Fruit fly (Drosophila melanogaster) whole organism, embryonic: ENCODE results near the gene Vta1.

Source experiments
- CG1024 ChIP-seq: fragments of 200-800 bp; sonication (Bioruptor generic); IDR thresholded peaks from 2 replicates; pipeline ENCODE4 v1.3.6; 2022; ENCODE audit warnings: missing biosample characterization, missing genetic modification characterization
- CG10654 ChIP-seq: fragments of 200-800 bp; sonication (Bioruptor generic); optimal IDR thresholded peaks from 2 replicates; lab custom pipeline; 2016; ENCODE audit warnings: missing biosample characterization, missing genetic modification characterization
- CG11398 ChIP-seq: fragments of 200-800 bp; sonication (Bioruptor generic); optimal IDR thresholded peaks from 2 replicates; lab custom pipeline; 2016; ENCODE audit warnings: missing biosample characterization, missing genetic modification characterization
- CG11504 ChIP-seq: fragments of 200-800 bp; sonication (Bioruptor generic); optimal IDR thresholded peaks from 3 replicates; lab custom pipeline; 2019; ENCODE audit warnings: missing biosample characterization, mild to moderate bottlenecking, missing genetic modification characterization, moderate library complexity
- CG12659 ChIP-seq: fragments of 200-800 bp; sonication (Bioruptor generic); optimal IDR thresholded peaks from 3 replicates; lab custom pipeline; 2017; ENCODE audit warnings: mild to moderate bottlenecking, missing biosample characterization, missing genetic modification reagents, missing genetic modification characterization
- CG13123 ChIP-seq: fragments of 200-800 bp; sonication (Bioruptor generic); optimal IDR thresholded peaks from 2 replicates; lab custom pipeline; 2016; ENCODE audit warnings: missing biosample characterization, missing genetic modification characterization
- CG13894 ChIP-seq: fragments of 200-800 bp; sonication (Bioruptor generic); optimal IDR thresholded peaks from 3 replicates; lab custom pipeline; 2018; ENCODE audit warnings: missing biosample characterization, mild to moderate bottlenecking, missing genetic modification characterization, moderate library complexity
- CG17186 ChIP-seq: fragments of 200-800 bp; sonication (Bioruptor generic); optimal IDR thresholded peaks from 3 replicates; lab custom pipeline; 2017; ENCODE audit warnings: missing biosample characterization, missing genetic modification reagents, missing genetic modification characterization
- CG1832 ChIP-seq: fragments of 200-800 bp; sonication (Bioruptor generic); optimal IDR thresholded peaks from 2 replicates; lab custom pipeline; 2017; ENCODE audit warnings: missing biosample characterization, mild to moderate bottlenecking, missing genetic modification characterization, inconsistent platforms
- CG34422 ChIP-seq: fragments of 200-800 bp; sonication (Bioruptor generic); IDR thresholded peaks from 3 replicates; pipeline ENCODE4 v1.3.6; 2022; ENCODE audit warnings: missing biosample characterization, missing genetic modification characterization
- CG4854 ChIP-seq: fragments of 200-800 bp; sonication (Bioruptor generic); optimal IDR thresholded peaks from 2 replicates; lab custom pipeline; 2016; ENCODE audit warnings: missing biosample characterization, missing genetic modification characterization, inconsistent platforms
- CG7928 ChIP-seq: fragments of 200-800 bp; sonication (Bioruptor generic); optimal IDR thresholded peaks from 2 replicates; lab custom pipeline; 2017; ENCODE audit warnings: missing biosample characterization, mild to moderate bottlenecking, missing genetic modification characterization
- CHES-1-like ChIP-seq: fragments of 200-800 bp; sonication (Bioruptor generic); optimal IDR thresholded peaks from 2 replicates; lab custom pipeline; 2016; ENCODE audit warnings: missing biosample characterization, missing genetic modification characterization
- Deaf1 ChIP-seq: fragments of 200-800 bp; optimal IDR thresholded peaks from 3 replicates; lab custom pipeline; 2019; ENCODE audit warnings: missing biosample characterization, mild to moderate bottlenecking, missing genetic modification characterization, moderate library complexity
- E2f1 ChIP-seq: fragments of 200-800 bp; sonication (Bioruptor generic); IDR thresholded peaks from 2 replicates; pipeline ENCODE4 v1.3.6; 2022; ENCODE audit warnings: missing biosample characterization, missing genetic modification characterization
- Hr78 ChIP-seq, 2 experiments: fragments of 200-800 bp in 1 of 2; fragments of >200 bp in 1 of 2; sonication (Bioruptor generic) in 1 of 2; optimal IDR thresholded peaks; 2 replicates each; lab custom pipeline; 2017 to 2019; ENCODE audit warnings: missing biosample characterization in 2 of 2, missing genetic modification characterization in 2 of 2, mild to moderate bottlenecking in 1 of 2, moderate library complexity in 1 of 2
- Jarid2 ChIP-seq: fragments of 200-800 bp; sonication (Bioruptor generic); optimal IDR thresholded peaks from 3 replicates; lab custom pipeline; 2017; ENCODE audit warnings: mild to moderate bottlenecking, missing biosample characterization, missing genetic modification reagents, missing genetic modification characterization
- NfI ChIP-seq: fragments of 200-800 bp; sonication (Bioruptor generic); optimal IDR thresholded peaks from 3 replicates; lab custom pipeline; 2018; ENCODE audit warnings: missing biosample characterization, mild to moderate bottlenecking, missing genetic modification characterization, moderate library complexity
- Rfx ChIP-seq: fragments of 200-800 bp; sonication (Bioruptor generic); IDR thresholded peaks from 2 replicates; pipeline ENCODE4 v1.3.6; 2022; ENCODE audit warnings: missing biosample characterization, missing genetic modification characterization
- Stat92E ChIP-seq, 3 experiments: fragments of >200 bp in 2 of 3; fragments of 200-800 bp in 1 of 3; sonication (Bioruptor generic) in 1 of 3; optimal IDR thresholded peaks; 2 replicates each; lab custom pipeline; 2017 to 2019; ENCODE audit warnings: missing biosample characterization in 3 of 3, missing genetic modification characterization in 3 of 3, mild to moderate bottlenecking in 1 of 3, moderate library complexity in 1 of 3
- abd-A ChIP-seq: fragments of 200-800 bp; sonication (Bioruptor generic); optimal IDR thresholded peaks from 3 replicates; lab custom pipeline; 2019; ENCODE audit warnings: missing biosample characterization, mild to moderate bottlenecking, missing genetic modification characterization, moderate library complexity
- aop ChIP-seq: fragments of 200-800 bp; sonication (Bioruptor generic); IDR thresholded peaks from 2 replicates; pipeline ENCODE4 v1.3.6; 2022; ENCODE audit warnings: missing biosample characterization, missing genetic modification characterization
- ap ChIP-seq: fragments of 200-800 bp; sonication (Bioruptor generic); IDR thresholded peaks from 2 replicates; pipeline ENCODE4 v1.3.6; 2022; ENCODE audit warnings: missing biosample characterization, missing genetic modification characterization
- cas ChIP-seq: fragments of 200-800 bp; sonication (Bioruptor generic); IDR thresholded peaks from 2 replicates; pipeline ENCODE4 v1.3.6; 2022; ENCODE audit warnings: missing biosample characterization, missing genetic modification characterization
- caup ChIP-seq: fragments of 200-800 bp; sonication (Bioruptor generic); optimal IDR thresholded peaks from 3 replicates; lab custom pipeline; 2017; ENCODE audit warnings: missing biosample characterization, mild to moderate bottlenecking, missing genetic modification characterization, moderate library complexity; ENCODE audit not compliant: severe bottlenecking
- ci ChIP-seq: fragments of 200-800 bp; sonication (Bioruptor generic); IDR thresholded peaks from 3 replicates; pipeline ENCODE4 v1.3.6; 2022; ENCODE audit warnings: missing biosample characterization, missing genetic modification characterization
- croc ChIP-seq: fragments of 200-800 bp; sonication (Bioruptor generic); conservative IDR thresholded peaks from 3 replicates; pipeline ENCODE4 v1.3.6; 2022; ENCODE audit warnings: missing biosample characterization, missing genetic modification characterization
- fd64A ChIP-seq: fragments of 200-800 bp; sonication (Bioruptor generic); optimal IDR thresholded peaks from 3 replicates; lab custom pipeline; 2018; ENCODE audit warnings: missing biosample characterization, mild to moderate bottlenecking, missing genetic modification characterization
- gsb ChIP-seq: fragments of 200-800 bp; sonication (Bioruptor generic); IDR thresholded peaks from 2 replicates; pipeline ENCODE4 v1.3.6; 2022; ENCODE audit warnings: missing biosample characterization, missing genetic modification characterization
- hbn ChIP-seq: fragments of 200-800 bp; sonication (Bioruptor generic); IDR thresholded peaks from 2 replicates; pipeline ENCODE4 v1.3.6; 2022; ENCODE audit warnings: missing biosample characterization, missing genetic modification characterization; ENCODE audit not compliant: partially characterized antibody
- lbe ChIP-seq: fragments of 200-800 bp; sonication (Bioruptor generic); optimal IDR thresholded peaks from 2 replicates; lab custom pipeline; 2016; ENCODE audit warnings: missing biosample characterization, mild to moderate bottlenecking, missing genetic modification characterization
- rib ChIP-seq: fragments of 200-800 bp; sonication (Bioruptor generic); IDR thresholded peaks from 2 replicates; pipeline ENCODE4 v1.3.6; 2022; ENCODE audit warnings: missing biosample characterization, missing genetic modification characterization
- ro ChIP-seq: fragments of 200-800 bp; sonication (Bioruptor generic); IDR thresholded peaks from 2 replicates; pipeline ENCODE4 v1.3.6; 2022; ENCODE audit warnings: missing biosample characterization, missing genetic modification characterization
- slbo ChIP-seq: fragments of 200-800 bp; sonication (Bioruptor generic); IDR thresholded peaks from 2 replicates; pipeline ENCODE4 v1.3.6; 2022; ENCODE audit warnings: missing biosample characterization, missing genetic modification characterization
- so ChIP-seq: fragments of 200-800 bp; sonication (Bioruptor generic); IDR thresholded peaks from 3 replicates; pipeline ENCODE4 v1.3.6; 2022; ENCODE audit warnings: missing biosample characterization, missing genetic modification characterization
- stwl ChIP-seq: fragments of 200-800 bp; sonication (Bioruptor generic); optimal IDR thresholded peaks from 3 replicates; lab custom pipeline; 2018; ENCODE audit warnings: missing biosample characterization, mild to moderate bottlenecking, missing genetic modification characterization, moderate library complexity
- tgo ChIP-seq: fragments of 200-800 bp; sonication (Bioruptor generic); IDR thresholded peaks from 3 replicates; pipeline ENCODE4 v1.3.6; 2022; ENCODE audit warnings: missing biosample characterization, missing genetic modification characterization
- zf30C ChIP-seq: fragments of 200-800 bp; sonication (Bioruptor generic); optimal IDR thresholded peaks from 3 replicates; lab custom pipeline; 2018; ENCODE audit warnings: missing biosample characterization, mild to moderate bottlenecking, missing genetic modification characterization
- zfh1 ChIP-seq: fragments of 200-800 bp; sonication (Bioruptor generic); IDR thresholded peaks from 3 replicates; pipeline ENCODE4 v1.3.6; 2022; ENCODE audit warnings: missing biosample characterization, missing genetic modification characterization

Vta1 gene

DNA sequence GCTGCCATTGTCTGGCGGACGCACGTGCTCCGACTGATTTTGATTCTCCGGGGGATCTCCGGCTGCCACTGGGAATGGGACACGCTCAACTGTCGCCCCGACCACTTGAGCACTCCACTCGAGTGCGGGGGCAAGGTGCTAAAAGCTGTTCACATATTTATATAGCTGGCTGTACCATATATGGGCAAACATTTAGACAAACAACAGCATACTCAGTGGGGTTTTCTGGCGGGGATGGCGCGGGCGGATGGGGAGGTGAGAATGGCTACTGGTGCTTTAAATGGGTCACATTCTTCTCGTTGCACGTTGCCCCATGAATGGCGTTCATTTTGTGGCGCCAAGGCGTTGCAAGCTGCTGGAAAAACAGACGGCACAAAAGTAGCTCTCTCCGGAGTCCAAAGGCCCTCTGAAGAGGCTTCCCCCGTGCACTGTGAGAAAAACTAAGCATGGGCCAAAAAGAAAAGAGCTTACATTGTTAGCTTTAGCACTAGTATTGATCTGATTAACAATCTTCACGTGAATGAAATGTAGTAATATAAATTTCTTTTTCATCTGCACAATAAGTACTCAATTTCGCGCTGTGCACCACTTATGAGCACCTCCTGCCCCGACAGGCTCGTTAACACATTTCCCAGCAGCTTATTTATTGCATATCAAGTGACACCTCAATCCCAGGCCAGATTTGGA lies 38.2 kb upstream of the Vta1 start (continued):
- TF ChIP-seq so (peak; percentile 63; the same call in 1 of the 3 replicates), CG7928 (GFP tag; lab: Kevin White, UChicago) (no peak), CG34422 (GFP tag; lab: Robert Waterston, UW) (0 out of 3 replicates have a peak, but pooled peaks have one; percentile 22), CG13894 (tag; lab: Kevin White, UChicago) (no peak), CG17186 (GFP tag; lab: Kevin White, UChicago) (peak; percentile 9), lbe (GFP tag; lab: Kevin White, UChicago) (no peak), fd64A (GFP tag; lab: Kevin White, UChicago) (peak; percentile 61), zfh1 (GFP tag; lab: Robert Waterston, UW) (peak; percentile 59), E2f1 (GFP tag; lab: Robert Waterston, UW) (no peak; the same call in 1 of the 2 replicates), CG12659 (GFP tag; lab: Kevin White, UChicago) (no peak), cas (GFP tag; lab: Robert Waterston, UW) (no peak), Stat92E (GFP tag; optimal IDR thresholded peaks at IDR 0.05; lab: Kevin White, UChicago) (no peak), CG4854 (GFP tag; lab: Kevin White, UChicago) (no peak), Hr78 (GFP tag; optimal IDR thresholded peaks at IDR 0.05; lab: Kevin White, UChicago) (no peak), CG1024 (GFP tag; lab: Robert Waterston, UW) (no peak; the same call in 1 of the 2 replicates), Jarid2 (GFP tag; lab: Kevin White, UChicago) (peak; percentile 19), ro (GFP tag; lab: Robert Waterston, UW) (no peak), caup (GFP tag; lab: Kevin White, UChicago) (no peak), zf30C (GFP tag; lab: Kevin White, UChicago) (no peak), CHES-1-like (GFP tag; lab: Kevin White, UChicago) (peak; percentile 3), gsb (GFP tag; lab: Robert Waterston, UW) (no peak), croc (GFP tag; lab: Robert Waterston, UW) (peak; percentile 44; the same call in 2 of the 3 replicates), hbn (GFP tag; lab: Robert Waterston, UW) (no peak), ap (GFP tag; lab: Robert Waterston, UW) (no peak), tgo (GFP tag; lab: Robert Waterston, UW) (peak; percentile 18; the same call in 1 of the 3 replicates), abd-A (tag; lab: Kevin White, UChicago) (no peak), NfI (no peak), CG11398 (GFP tag; lab: Kevin White, UChicago) (no peak), stwl (tag; lab: Kevin White, UChicago) (no peak), CG13123 (GFP tag; lab: Kevin White, UChicago) (no peak), CG1832 (GFP tag; lab: Kevin White, UChicago) (no peak)

DNA sequence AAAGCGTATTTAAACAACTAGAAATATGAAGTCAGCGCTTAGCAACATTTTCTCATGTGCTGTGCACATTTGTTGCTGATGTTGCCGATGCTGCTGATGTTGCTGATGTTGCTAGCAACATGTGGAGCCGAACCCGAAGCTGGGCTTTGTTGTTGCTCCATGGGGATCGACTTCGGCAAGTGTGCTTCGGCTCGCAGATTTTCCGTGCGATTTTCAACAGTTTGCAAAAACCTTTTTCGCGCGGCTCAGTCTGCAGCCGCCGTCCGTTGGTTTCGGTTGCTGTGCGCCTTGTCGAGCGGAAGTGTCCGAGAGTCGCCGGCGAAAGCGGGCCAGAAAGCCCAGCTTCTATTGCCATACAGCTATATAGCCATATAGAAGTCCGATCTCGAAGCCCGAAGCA lies 35.9 kb upstream of the Vta1 start:
- TF ChIP-seq slbo (GFP tag; lab: Robert Waterston, UW) (0 out of 2 replicates have a peak, but pooled peaks have one; percentile 14), CG10654 (GFP tag; lab: Kevin White, UChicago) (no peak), CG11504 (tag; lab: Kevin White, UChicago) (peak; percentile 97), Rfx (GFP tag; lab: Robert Waterston, UW) (no peak), aop (no peak), Deaf1 (tag; lab: Kevin White, UChicago) (peak; percentile 92), zfh1 (GFP tag; lab: Robert Waterston, UW) (0 out of 3 replicates have a peak, but pooled peaks have one; percentile 23), CG13894 (tag; lab: Kevin White, UChicago) (peak; percentile 54), ci (0 out of 3 replicates have a peak, but pooled peaks have one; percentile 34), rib (GFP tag; lab: Robert Waterston, UW) (peak; percentile 41; the same call in 1 of the 2 replicates)
